Worm (Caenorhabditis elegans): Measurements from ENCODE around the gene srxa-19.

- no peak for TF ChIP-seq him-1 (tag; optimal IDR thresholded peaks at IDR 0.05)
- TF ChIP-seq dao-5 (tag; optimal IDR thresholded peaks at IDR 0.05): no peak
- TF ChIP-seq W03F9.2 (tag; optimal IDR thresholded peaks at IDR 0.05): no peak
Observed at ce11 chrV:10120898-10121297, 1.7 kb downstream of the srxa-19 start, which contains the start of gene srxa-18.
